Worm (Caenorhabditis elegans): ENCODE results near the gene bgal-2.

DNA sequence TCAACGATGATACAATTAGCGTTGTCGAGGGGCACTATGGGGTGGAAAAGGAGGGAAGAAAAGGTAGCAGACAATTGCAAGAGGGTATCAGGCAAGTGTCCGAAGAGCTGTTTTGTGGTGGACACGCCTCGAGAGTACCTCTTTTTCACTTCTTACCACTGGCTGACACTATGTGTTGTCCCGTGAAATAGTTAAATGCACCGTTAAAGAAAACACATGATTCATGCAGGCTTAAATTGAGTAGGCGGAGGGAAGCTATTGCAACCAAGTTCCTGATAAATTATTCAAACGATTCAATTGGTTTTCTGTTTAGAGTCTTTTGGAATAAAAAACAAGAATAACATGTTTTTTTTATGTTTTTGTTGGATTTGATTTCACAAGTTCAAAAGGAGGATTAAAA is 6.2 kb upstream of the bgal-2 start, which contains the start of gene irk-1:
- TF ChIP-seq aha-1 (tag; optimal IDR thresholded peaks at IDR 0.05) (no peak), lsy-2 (tag; optimal IDR thresholded peaks at IDR 0.05) (no peak)

All from whole organism, L1 larva.